Fruit fly (Drosophila melanogaster) whole organism, adult: ENCODE data around the gene CG11369.
A peak's percentile ranks its signal among the peaks of the same experiment; 100 is the strongest.

Experiments
- CG11617 ChIP-seq: fragments of 200-800 bp; sonication (Bioruptor generic); optimal IDR thresholded peaks from 2 replicates; lab custom pipeline; 2017; ENCODE audit warnings: mild to moderate bottlenecking, missing biosample characterization, missing genetic modification reagents, missing genetic modification characterization
- CG12768 ChIP-seq: fragments of 200-800 bp; sonication (Bioruptor generic); optimal IDR thresholded peaks from 2 replicates; lab custom pipeline; 2017; ENCODE audit warnings: missing biosample characterization, missing genetic modification characterization, mild to moderate bottlenecking, moderate library complexity, missing genetic modification reagents
- CG14711 ChIP-seq: fragments of 200-800 bp; sonication (Bioruptor generic); optimal IDR thresholded peaks from 2 replicates; lab custom pipeline; 2018; ENCODE audit warnings: missing biosample characterization, mild to moderate bottlenecking, missing genetic modification characterization, moderate library complexity
- CG1620 ChIP-seq: fragments of 200-800 bp; sonication (Bioruptor generic); optimal IDR thresholded peaks from 2 replicates; lab custom pipeline; 2016; ENCODE audit warnings: missing biosample characterization, missing genetic modification characterization
- CG33017 ChIP-seq: fragments of 200-800 bp; sonication (Bioruptor generic); optimal IDR thresholded peaks from 2 replicates; lab custom pipeline; 2018; ENCODE audit warnings: missing biosample characterization, mild to moderate bottlenecking, missing genetic modification characterization, moderate library complexity
- CG5204 ChIP-seq: fragments of 200-800 bp; sonication (Bioruptor generic); optimal IDR thresholded peaks from 2 replicates; lab custom pipeline; 2016; ENCODE audit warnings: missing biosample characterization, missing genetic modification characterization
- CG7045 ChIP-seq: fragments of 200-800 bp; sonication (Bioruptor generic); optimal IDR thresholded peaks from 2 replicates; lab custom pipeline; 2017; ENCODE audit warnings: missing biosample characterization, mild to moderate bottlenecking, missing genetic modification characterization
- CG7101 ChIP-seq: fragments of 200-800 bp; sonication (Bioruptor generic); optimal IDR thresholded peaks from 2 replicates; lab custom pipeline; 2018; ENCODE audit warnings: missing biosample characterization, mild to moderate bottlenecking, missing genetic modification characterization, moderate library complexity
- Clk ChIP-seq: fragments of 200-800 bp; sonication (Bioruptor generic); optimal IDR thresholded peaks from 2 replicates; lab custom pipeline; 2017; ENCODE audit warnings: missing biosample characterization, missing genetic modification characterization
- Crg-1 ChIP-seq: fragments of 200-800 bp; sonication (Bioruptor generic); optimal IDR thresholded peaks from 2 replicates; lab custom pipeline; 2016; ENCODE audit warnings: missing biosample characterization, missing genetic modification characterization
- Hr96 ChIP-seq: fragments of 200-800 bp; sonication (Bioruptor generic); optimal IDR thresholded peaks from 2 replicates; lab custom pipeline; 2016; ENCODE audit warnings: missing biosample characterization, missing genetic modification characterization
- Mnt ChIP-seq: fragments of 200-800 bp; sonication (Bioruptor generic); optimal IDR thresholded peaks from 2 replicates; lab custom pipeline; 2016; ENCODE audit warnings: missing biosample characterization, mild to moderate bottlenecking, missing genetic modification characterization
- bab1 ChIP-seq: fragments of 200-800 bp; sonication (Bioruptor generic); optimal IDR thresholded peaks from 3 replicates; lab custom pipeline; 2019; ENCODE audit warnings: missing biosample characterization, mild to moderate bottlenecking, missing genetic modification characterization, moderate library complexity
- cic ChIP-seq: fragments of 200-800 bp; sonication (Bioruptor generic); optimal IDR thresholded peaks from 2 replicates; lab custom pipeline; 2017; ENCODE audit warnings: missing biosample characterization, mild to moderate bottlenecking, missing genetic modification characterization, moderate library complexity
- cnc ChIP-seq, 2 experiments: fragments of >200 bp; optimal IDR thresholded peaks; 2 replicates each; lab custom pipeline; 2017
- kay ChIP-seq: fragments of 200-800 bp; sonication (Bioruptor generic); peaks from one replicate; lab custom pipeline; 2016; ENCODE audit warnings: missing biosample characterization, missing genetic modification characterization, borderline replicate concordance
- ovo ChIP-seq: fragments of 200-800 bp; sonication (Bioruptor generic); optimal IDR thresholded peaks from 2 replicates; lab custom pipeline; 2016; ENCODE audit warnings: missing biosample characterization, missing genetic modification characterization
- pad ChIP-seq: fragments of 200-800 bp; sonication (Bioruptor generic); optimal IDR thresholded peaks from 3 replicates; lab custom pipeline; 2017; ENCODE audit warnings: missing biosample characterization, missing genetic modification characterization, mild to moderate bottlenecking, moderate library complexity, missing genetic modification reagents
- tj ChIP-seq: fragments of 200-800 bp; sonication (Bioruptor generic); optimal IDR thresholded peaks from 3 replicates; lab custom pipeline; 2017; ENCODE audit warnings: missing biosample characterization, mild to moderate bottlenecking, missing genetic modification characterization, moderate library complexity
- toe ChIP-seq: fragments of 200-800 bp; sonication (Bioruptor generic); optimal IDR thresholded peaks from 2 replicates; lab custom pipeline; 2016; ENCODE audit warnings: missing biosample characterization, missing genetic modification characterization

The CG11369 gene

DNA sequence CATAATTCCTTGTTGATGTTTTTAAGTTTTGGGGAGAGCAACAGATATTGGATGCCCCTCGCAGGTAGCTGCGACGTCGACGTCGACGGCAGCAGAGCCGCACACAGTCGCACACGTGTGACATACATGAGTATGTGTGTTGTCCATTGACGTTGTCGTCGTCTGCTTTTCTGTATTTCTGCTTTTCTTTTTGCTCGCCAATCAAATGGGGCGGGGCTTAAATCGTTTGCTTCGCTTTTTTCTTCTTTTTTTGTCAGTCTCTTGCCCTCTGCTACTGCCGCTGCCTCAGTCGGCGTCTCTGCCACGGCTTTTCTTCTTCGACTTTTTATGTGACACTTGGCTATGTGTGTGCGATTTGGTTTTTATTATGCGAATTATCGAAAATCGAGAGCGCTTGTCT lies 31.6 kb downstream of the CG11369 start:
- TF ChIP-seq CG7101 (no peak), CG33017 (tag; lab: Kevin White, UChicago) (no peak), tj (GFP tag; lab: Kevin White, UChicago) (peak; percentile 23), cnc (optimal IDR thresholded peaks at IDR 0.05; lab: Kevin White, UChicago) (no peak), Mnt (GFP tag; lab: Kevin White, UChicago) (no peak), toe (peak; percentile 2), CG7045 (GFP tag; lab: Kevin White, UChicago) (no peak)

DNA sequence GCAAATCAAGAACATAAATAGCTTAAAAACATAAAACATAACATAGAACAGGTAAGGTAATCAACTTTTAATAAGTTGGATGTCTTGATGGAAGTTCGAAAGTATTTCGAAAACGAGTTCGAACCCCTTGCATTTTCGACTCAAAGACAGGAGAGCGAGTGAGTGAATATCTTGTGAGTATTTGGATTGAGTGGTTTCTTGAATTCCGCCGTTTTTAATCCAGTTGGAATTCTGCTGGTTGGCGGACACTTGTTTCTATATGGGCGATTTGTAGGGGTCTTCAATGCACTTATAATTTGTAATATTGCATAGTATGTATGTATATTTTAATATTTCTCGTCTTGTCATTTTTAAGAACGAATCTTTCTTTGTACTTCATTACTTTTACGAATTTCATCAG lies 32.3 kb downstream of the CG11369 start:
- TF ChIP-seq CG12768 (GFP tag; lab: Kevin White, UChicago) = no peak

DNA sequence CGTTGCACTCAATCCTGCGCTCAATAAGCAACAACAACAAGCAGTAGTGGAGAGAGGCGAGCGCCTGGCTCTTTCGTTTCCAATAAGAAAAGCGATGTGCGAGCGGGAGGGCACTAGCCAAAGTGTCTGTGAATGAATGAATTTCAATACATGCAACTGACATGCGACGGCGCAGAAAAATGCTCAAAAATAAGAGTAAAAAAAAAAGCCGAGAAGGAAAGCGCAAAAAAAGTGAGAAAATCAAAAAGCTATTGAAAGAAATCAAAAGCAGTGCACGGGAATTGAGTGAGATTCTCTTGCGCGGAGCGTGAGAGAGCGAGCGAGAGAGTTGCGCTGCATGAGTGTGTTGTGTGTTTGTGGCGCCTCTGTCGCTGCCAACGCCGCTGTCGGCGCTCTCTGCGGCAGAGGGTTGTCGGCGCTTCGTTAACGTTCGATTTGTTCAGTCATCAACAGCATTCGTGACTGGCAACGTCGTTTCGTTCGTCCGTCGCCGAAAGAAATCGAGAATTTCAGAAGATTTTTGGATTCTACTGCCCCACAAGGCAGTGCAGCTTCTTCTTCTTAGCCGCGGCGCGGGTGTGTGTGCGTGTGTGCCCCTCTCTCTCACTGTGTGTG lies 34.0 kb downstream of the CG11369 start, which contains the start of gene ct:
Gene ct, plus strand, starts transcription at position 438 of the 615 bp plus-strand sequence.
- TF ChIP-seq CG14711 (peak; percentile 53), CG33017 (tag; lab: Kevin White, UChicago) (no peak), tj (GFP tag; lab: Kevin White, UChicago) (peak; percentile 17), kay (peak; percentile 13)

DNA sequence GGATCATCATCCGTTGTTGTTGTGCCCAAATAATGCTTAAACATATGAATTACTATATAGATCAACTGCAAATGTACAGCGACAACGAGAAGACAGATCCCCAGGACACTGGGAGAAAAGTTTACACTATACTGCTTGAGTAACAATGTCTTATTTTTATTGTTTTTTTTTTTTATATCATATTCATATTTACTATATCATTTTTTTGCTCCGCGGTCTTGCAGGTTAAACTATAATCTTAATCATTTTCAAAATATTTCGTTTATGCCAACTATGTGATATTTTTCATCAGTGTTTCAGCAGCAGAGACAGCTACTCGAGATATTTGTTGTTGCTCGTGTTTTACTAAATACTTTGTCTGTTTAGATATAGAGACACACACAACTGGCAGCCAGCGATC lies 42.8 kb downstream of the CG11369 start:
- TF ChIP-seq CG14711 (no peak), tj (GFP tag; lab: Kevin White, UChicago) (peak; percentile 36), CG12768 (GFP tag; lab: Kevin White, UChicago) (no peak), cnc (optimal IDR thresholded peaks at IDR 0.05; lab: Kevin White, UChicago) (no peak), ovo (no peak), bab1 (GFP tag; lab: Kevin White, UChicago) (no peak)

DNA sequence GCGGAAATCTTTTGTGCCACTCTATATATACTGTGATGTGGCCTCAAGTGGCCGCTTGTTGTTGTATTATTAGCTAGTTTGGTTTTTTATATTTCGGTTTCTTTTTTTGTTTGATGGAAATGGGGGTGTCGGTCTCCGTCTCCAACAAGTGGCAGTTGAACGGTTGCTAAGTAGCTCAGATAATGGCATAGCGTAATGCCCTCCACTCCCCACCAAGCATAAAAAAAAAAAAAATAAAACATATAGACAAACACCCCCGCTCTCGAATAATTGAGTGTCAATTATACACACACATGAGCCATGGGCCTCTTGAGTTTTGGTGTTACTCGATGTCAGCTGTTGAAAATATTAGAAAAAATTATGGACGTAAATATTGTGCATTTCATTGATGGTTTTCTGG lies 43.3 kb downstream of the CG11369 start:
- TF ChIP-seq cnc (optimal IDR thresholded peaks at IDR 0.05; lab: Kevin White, UChicago) = no peak
- TF ChIP-seq CG5204 (GFP tag; lab: Kevin White, UChicago) = no peak
- no peak for TF ChIP-seq CG12768 (GFP tag; lab: Kevin White, UChicago)
- no peak for TF ChIP-seq CG11617

DNA sequence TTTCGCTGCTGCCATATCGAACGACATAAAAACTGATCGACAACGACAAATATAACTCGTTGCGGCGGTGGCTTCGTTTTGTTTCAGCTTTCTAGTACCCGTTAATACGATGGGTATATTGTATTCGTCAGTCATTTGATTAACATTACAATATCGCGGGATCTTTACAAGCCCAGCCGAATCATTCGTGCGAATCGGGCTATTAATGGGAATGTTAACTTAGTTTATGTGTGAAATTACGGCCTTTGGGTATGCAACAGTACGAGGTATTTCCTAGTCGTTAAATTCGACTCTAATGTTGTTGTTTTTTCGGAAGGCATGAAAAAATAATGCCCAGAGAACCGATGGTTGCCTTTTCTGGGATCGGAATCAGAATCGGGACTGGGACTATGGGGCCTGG lies 44.1 kb downstream of the CG11369 start:
- no peak for TF ChIP-seq cic (GFP tag; lab: Kevin White, UChicago)
- no peak for TF ChIP-seq CG1620
- TF ChIP-seq CG5204 (GFP tag; lab: Kevin White, UChicago) = no peak
- TF ChIP-seq tj (GFP tag; lab: Kevin White, UChicago) = no peak
- TF ChIP-seq CG7045 (GFP tag; lab: Kevin White, UChicago) = no peak
- TF ChIP-seq cnc (optimal IDR thresholded peaks at IDR 0.05; lab: Kevin White, UChicago) = no peak
- peak; percentile 20 for TF ChIP-seq CG14711
- TF ChIP-seq Crg-1 (GFP tag; lab: Kevin White, UChicago) = no peak
- TF ChIP-seq bab1 (GFP tag; lab: Kevin White, UChicago) = peak; percentile 56
- TF ChIP-seq Hr96 (GFP tag; lab: Kevin White, UChicago) = no peak

DNA sequence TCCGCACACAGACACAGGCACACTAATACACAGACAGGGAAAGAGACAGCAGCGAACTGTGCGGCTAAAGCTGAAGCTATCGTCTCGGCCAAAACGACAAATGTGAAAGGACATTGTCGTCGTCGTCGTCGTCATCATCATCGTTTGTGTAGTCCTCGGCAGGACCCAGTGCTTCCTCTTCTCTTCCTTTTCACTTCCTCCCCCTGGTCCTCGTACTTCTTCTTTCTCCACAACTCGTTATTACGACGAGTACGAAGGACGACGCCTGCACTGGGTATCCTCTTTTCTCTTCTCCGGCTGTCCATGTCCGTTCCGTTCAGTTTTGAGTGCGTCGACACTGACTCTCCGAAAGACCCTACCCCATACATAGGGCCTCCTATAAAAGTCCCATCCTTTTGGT lies 51.1 kb downstream of the CG11369 start:
- TF ChIP-seq CG7101 = no peak
- no peak for TF ChIP-seq Clk (GFP tag; lab: Kevin White, UChicago)
- TF ChIP-seq CG1620 = no peak
- no peak for TF ChIP-seq CG12768 (GFP tag; lab: Kevin White, UChicago)
- no peak for TF ChIP-seq CG33017 (tag; lab: Kevin White, UChicago)
- TF ChIP-seq ovo = no peak
- no peak for TF ChIP-seq pad
- TF ChIP-seq CG5204 (GFP tag; lab: Kevin White, UChicago) = no peak
- TF ChIP-seq kay = no peak
- TF ChIP-seq Mnt (GFP tag; lab: Kevin White, UChicago) = no peak
- no peak for TF ChIP-seq bab1 (GFP tag; lab: Kevin White, UChicago)
- no peak for TF ChIP-seq Hr96 (GFP tag; lab: Kevin White, UChicago)
- no peak for TF ChIP-seq CG14711
- TF ChIP-seq CG11617 = no peak
